Fruit fly (Drosophila melanogaster) S2 (cell line): ENCODE measurements around the gene PDCD-5.

Experiments
- CG8478 ChIP-seq: fragments of >200 bp; optimal IDR thresholded peaks from 2 replicates; lab custom pipeline; 2018
- CTCF ChIP-seq, 2 experiments: fragments of >200 bp; optimal IDR thresholded peaks; 2 replicates each; lab custom pipeline; 2018

DNA sequence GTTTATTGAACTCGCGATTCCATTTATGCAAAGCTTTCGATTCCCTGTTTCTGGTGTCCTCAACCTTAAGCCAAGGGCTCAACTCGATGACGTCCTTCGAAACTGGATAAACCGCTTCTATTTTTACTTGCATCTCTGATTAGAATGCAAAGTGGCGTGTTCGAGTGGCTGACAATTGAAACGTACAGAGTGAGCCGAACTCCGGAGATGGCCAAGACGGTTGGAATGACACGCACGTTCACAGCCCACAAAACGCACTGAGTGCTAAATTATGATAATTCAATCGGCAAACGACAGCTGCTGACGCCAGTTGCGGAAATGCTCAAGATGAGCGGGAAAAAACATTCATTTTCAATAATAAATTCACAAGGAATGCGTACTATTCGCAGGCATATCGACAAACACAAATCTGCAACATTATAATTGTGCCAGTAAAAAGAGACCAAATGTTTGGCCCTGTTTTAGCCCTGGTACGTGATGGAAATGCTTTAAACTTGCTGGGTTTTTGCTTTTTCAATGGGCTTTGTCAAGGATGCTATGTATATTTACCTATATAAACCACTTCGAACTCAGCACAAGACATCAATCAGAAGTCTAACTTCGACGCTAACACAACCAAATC lies 40.6 kb upstream of the PDCD-5 start, which contains the start of gene CG13066:
- no peak for TF ChIP-seq CG8478 (lab: Kevin White, UChicago)
- TF ChIP-seq CTCF (optimal IDR thresholded peaks at IDR 0.05; lab: Kevin White, UChicago) = no peak
